Fruit fly (Drosophila melanogaster) whole organism, embryonic: Measurements from ENCODE around the gene CG14659.

ENCODE experiments used
- Atf6 ChIP-seq: fragments of 200-800 bp; sonication (Bioruptor generic); IDR thresholded peaks from 2 replicates; pipeline ENCODE4 v1.3.6; 2022; ENCODE audit warnings: missing biosample characterization, missing genetic modification characterization
- B-H2 ChIP-seq: fragments of 200-800 bp; sonication (Bioruptor generic); optimal IDR thresholded peaks from 2 replicates; lab custom pipeline; 2018; ENCODE audit warnings: missing biosample characterization, mild to moderate bottlenecking, missing genetic modification characterization
- BEAF-32 ChIP-seq: fragments of 200-800 bp; sonication (Bioruptor generic); optimal IDR thresholded peaks from 3 replicates; lab custom pipeline; 2017; ENCODE audit warnings: missing biosample characterization, missing genetic modification characterization, mild to moderate bottlenecking, moderate library complexity, missing genetic modification reagents
- CG10543 ChIP-seq: fragments of 200-800 bp; sonication (Bioruptor generic); optimal IDR thresholded peaks from 3 replicates; lab custom pipeline; 2017; ENCODE audit warnings: missing biosample characterization, mild to moderate bottlenecking, missing genetic modification characterization, moderate library complexity
- CG11695 ChIP-seq: fragments of 200-800 bp; sonication (Bioruptor generic); IDR thresholded peaks from 3 replicates; pipeline ENCODE4 v1.3.6; 2022; ENCODE audit warnings: missing biosample characterization, missing genetic modification characterization
- CG14441 ChIP-seq: fragments of 200-800 bp; sonication (Bioruptor generic); IDR thresholded peaks from 2 replicates; pipeline ENCODE4 v1.3.6; 2022; ENCODE audit warnings: missing biosample characterization, missing genetic modification characterization
- CG14965 ChIP-seq: fragments of 200-800 bp; sonication (Bioruptor generic); optimal IDR thresholded peaks from 2 replicates; lab custom pipeline; 2016; ENCODE audit warnings: missing biosample characterization, missing genetic modification characterization, borderline replicate concordance
- CG1647 ChIP-seq: fragments of 200-800 bp; sonication (Bioruptor generic); optimal IDR thresholded peaks from 3 replicates; lab custom pipeline; 2016; ENCODE audit warnings: missing biosample characterization, missing genetic modification characterization
- CG2120 ChIP-seq: fragments of 200-800 bp; sonication (Bioruptor generic); optimal IDR thresholded peaks from 3 replicates; lab custom pipeline; 2016; ENCODE audit warnings: missing biosample characterization, missing genetic modification characterization
- CG4707 ChIP-seq: fragments of 200-800 bp; sonication (Bioruptor generic); optimal IDR thresholded peaks from 2 replicates; lab custom pipeline; 2018; ENCODE audit warnings: missing biosample characterization, mild to moderate bottlenecking, missing genetic modification characterization, moderate library complexity
- CG4730 ChIP-seq: fragments of 200-800 bp; sonication (Bioruptor generic); IDR thresholded peaks from 2 replicates; pipeline ENCODE4 v1.3.6; 2022; ENCODE audit warnings: missing biosample characterization, missing genetic modification characterization
- CG5180 ChIP-seq: fragments of 200-800 bp; sonication (Bioruptor generic); optimal IDR thresholded peaks from 3 replicates; lab custom pipeline; 2017; ENCODE audit warnings: missing biosample characterization, missing genetic modification characterization, mild to moderate bottlenecking, moderate library complexity, missing genetic modification reagents
- CG7839 ChIP-seq: fragments of 200-800 bp; sonication (Bioruptor generic); optimal IDR thresholded peaks from 3 replicates; lab custom pipeline; 2018; ENCODE audit warnings: missing biosample characterization, mild to moderate bottlenecking, missing genetic modification characterization, moderate library complexity
- CG8281 ChIP-seq: fragments of 200-800 bp; sonication (Bioruptor generic); optimal IDR thresholded peaks from 2 replicates; lab custom pipeline; 2018; ENCODE audit warnings: missing biosample characterization, mild to moderate bottlenecking, missing genetic modification characterization, moderate library complexity
- CG9437 ChIP-seq: fragments of 200-800 bp; sonication (Bioruptor generic); optimal IDR thresholded peaks from 2 replicates; lab custom pipeline; 2018; ENCODE audit warnings: missing biosample characterization, mild to moderate bottlenecking, missing genetic modification characterization
- CG9817 ChIP-seq: fragments of 200-800 bp; sonication (Bioruptor generic); optimal IDR thresholded peaks from 2 replicates; lab custom pipeline; 2018; ENCODE audit warnings: missing biosample characterization, mild to moderate bottlenecking, missing genetic modification characterization, moderate library complexity
- Dp ChIP-seq: fragments of 200-800 bp; sonication (Bioruptor generic); optimal IDR thresholded peaks from 2 replicates; lab custom pipeline; 2018; ENCODE audit warnings: missing biosample characterization, mild to moderate bottlenecking, missing genetic modification characterization, moderate library complexity
- Fer2 ChIP-seq: fragments of 200-800 bp; sonication (Bioruptor generic); optimal IDR thresholded peaks from 2 replicates; lab custom pipeline; 2018; ENCODE audit warnings: missing biosample characterization, mild to moderate bottlenecking, missing genetic modification characterization, moderate library complexity
- GATAe ChIP-seq: fragments of 200-800 bp; sonication (Bioruptor generic); conservative IDR thresholded peaks from 2 replicates; pipeline ENCODE4 v1.3.6; 2022; ENCODE audit warnings: missing biosample characterization, missing genetic modification characterization
- HHEX ChIP-seq: fragments of 200-800 bp; sonication (Bioruptor generic); optimal IDR thresholded peaks from 3 replicates; lab custom pipeline; 2017; ENCODE audit warnings: missing biosample characterization, mild to moderate bottlenecking, missing genetic modification characterization, missing genetic modification reagents
- Hand ChIP-seq: fragments of 200-800 bp; sonication (Bioruptor generic); optimal IDR thresholded peaks from 2 replicates; lab custom pipeline; 2017; ENCODE audit warnings: mild to moderate bottlenecking, missing biosample characterization, missing genetic modification reagents, missing genetic modification characterization
- Hmr ChIP-seq: fragments of 200-800 bp; sonication (Bioruptor generic); optimal IDR thresholded peaks from 3 replicates; lab custom pipeline; 2017; ENCODE audit warnings: mild to moderate bottlenecking, missing biosample characterization, missing genetic modification reagents, missing genetic modification characterization
- Myb ChIP-seq: fragments of 200-800 bp; sonication (Bioruptor generic); optimal IDR thresholded peaks from 2 replicates; lab custom pipeline; 2016; ENCODE audit warnings: missing biosample characterization, missing genetic modification characterization
- Ssrp ChIP-seq: fragments of 200-800 bp; sonication (Bioruptor generic); optimal IDR thresholded peaks from 2 replicates; lab custom pipeline; 2018; ENCODE audit warnings: missing biosample characterization, mild to moderate bottlenecking, missing genetic modification characterization, moderate library complexity
- Xbp1 ChIP-seq: fragments of 200-800 bp; sonication (Bioruptor generic); optimal IDR thresholded peaks from 3 replicates; lab custom pipeline; 2016; ENCODE audit warnings: missing biosample characterization, mild to moderate bottlenecking, missing genetic modification characterization
- YL-1 ChIP-seq: fragments of 200-800 bp; sonication (Bioruptor generic); optimal IDR thresholded peaks from 3 replicates; lab custom pipeline; 2017; ENCODE audit warnings: missing biosample characterization, mild to moderate bottlenecking, missing genetic modification characterization
- abd-A ChIP-seq: fragments of 200-800 bp; sonication (Bioruptor generic); optimal IDR thresholded peaks from 3 replicates; lab custom pipeline; 2019; ENCODE audit warnings: missing biosample characterization, mild to moderate bottlenecking, missing genetic modification characterization, moderate library complexity
- az2 ChIP-seq: fragments of 200-800 bp; sonication (Bioruptor generic); optimal IDR thresholded peaks from 3 replicates; lab custom pipeline; 2016; ENCODE audit warnings: missing biosample characterization, missing genetic modification characterization
- bbx ChIP-seq: fragments of 200-800 bp; sonication (Bioruptor generic); IDR thresholded peaks from 2 replicates; pipeline ENCODE4 v1.3.6; 2022; ENCODE audit warnings: missing biosample characterization, missing genetic modification characterization; ENCODE audit not compliant: partially characterized antibody
- chinmo ChIP-seq: fragments of 200-800 bp; sonication (Bioruptor generic); IDR thresholded peaks from 4 replicates; pipeline ENCODE4 v1.3.6; 2022; ENCODE audit warnings: missing biosample characterization, missing genetic modification characterization; ENCODE audit not compliant: partially characterized antibody
- chm ChIP-seq: fragments of 200-800 bp; sonication (Bioruptor generic); IDR thresholded peaks from 2 replicates; pipeline ENCODE4 v1.3.6; 2022; ENCODE audit warnings: missing biosample characterization, missing genetic modification characterization
- dan ChIP-seq: fragments of 200-800 bp; sonication (Bioruptor generic); IDR thresholded peaks from 2 replicates; pipeline ENCODE4 v1.3.6; 2022; ENCODE audit warnings: missing biosample characterization, missing genetic modification characterization
- esg ChIP-seq: fragments of 200-800 bp; sonication (Bioruptor generic); conservative IDR thresholded peaks from 2 replicates; pipeline ENCODE4 v1.3.6; 2022; ENCODE audit warnings: missing biosample characterization, missing genetic modification characterization
- ewg ChIP-seq: fragments of 200-800 bp; sonication (Bioruptor generic); optimal IDR thresholded peaks from 3 replicates; lab custom pipeline; 2017; ENCODE audit warnings: mild to moderate bottlenecking, missing biosample characterization, missing genetic modification reagents, missing genetic modification characterization
- fu2 ChIP-seq: fragments of 200-800 bp; sonication (Bioruptor generic); optimal IDR thresholded peaks from 2 replicates; lab custom pipeline; 2016; ENCODE audit warnings: missing biosample characterization, missing genetic modification characterization
- gfzf ChIP-seq: fragments of 200-800 bp; sonication (Bioruptor generic); optimal IDR thresholded peaks from 2 replicates; lab custom pipeline; 2016; ENCODE audit warnings: missing biosample characterization, mild to moderate bottlenecking, missing genetic modification characterization, moderate library complexity
- grau ChIP-seq: fragments of 200-800 bp; optimal IDR thresholded peaks from 3 replicates; lab custom pipeline; 2019; ENCODE audit warnings: missing biosample characterization, mild to moderate bottlenecking, missing genetic modification characterization, moderate library complexity
- kay ChIP-seq: fragments of 200-800 bp; sonication (Bioruptor generic); optimal IDR thresholded peaks from 2 replicates; lab custom pipeline; 2016; ENCODE audit warnings: missing biosample characterization, missing genetic modification characterization
- luna ChIP-seq: fragments of 200-800 bp; sonication (Bioruptor generic); optimal IDR thresholded peaks from 2 replicates; lab custom pipeline; 2016; ENCODE audit warnings: missing biosample characterization, missing genetic modification characterization
- maf-S ChIP-seq: fragments of 200-800 bp; sonication (Bioruptor generic); optimal IDR thresholded peaks from 2 replicates; lab custom pipeline; 2016; ENCODE audit warnings: missing biosample characterization, missing genetic modification characterization
- nau ChIP-seq: fragments of 200-800 bp; sonication (Bioruptor generic); optimal IDR thresholded peaks from 3 replicates; lab custom pipeline; 2017; ENCODE audit warnings: missing biosample characterization, mild to moderate bottlenecking, missing genetic modification characterization, missing genetic modification reagents
- onecut ChIP-seq: fragments of 200-800 bp; sonication (Bioruptor generic); IDR thresholded peaks from 2 replicates; pipeline ENCODE4 v1.3.6; 2022; ENCODE audit warnings: missing biosample characterization, missing genetic modification characterization
- pho ChIP-seq: fragments of 200-800 bp; sonication (Bioruptor generic); optimal IDR thresholded peaks from 2 replicates; lab custom pipeline; 2016; ENCODE audit warnings: missing biosample characterization, missing genetic modification characterization
- rib ChIP-seq: fragments of 200-800 bp; sonication (Bioruptor generic); IDR thresholded peaks from 2 replicates; pipeline ENCODE4 v1.3.6; 2022; ENCODE audit warnings: missing biosample characterization, missing genetic modification characterization
- row ChIP-seq: fragments of 200-800 bp; sonication (Bioruptor generic); IDR thresholded peaks from 3 replicates; pipeline ENCODE4 v1.3.6; 2022; ENCODE audit warnings: missing biosample characterization, missing genetic modification characterization
- stc ChIP-seq: fragments of 200-800 bp; sonication (Bioruptor generic); IDR thresholded peaks from 2 replicates; pipeline ENCODE4 v1.3.6; 2022; ENCODE audit warnings: missing biosample characterization, missing genetic modification characterization
- usp ChIP-seq: fragments of >200 bp; optimal IDR thresholded peaks from 2 replicates; lab custom pipeline; 2017; ENCODE audit warnings: missing biosample characterization, missing genetic modification characterization
- z ChIP-seq: fragments of 200-800 bp; sonication (Bioruptor generic); IDR thresholded peaks from 3 replicates; pipeline ENCODE4 v1.3.6; 2022; ENCODE audit warnings: missing biosample characterization, missing genetic modification characterization
- zf30C ChIP-seq: fragments of 200-800 bp; sonication (Bioruptor generic); optimal IDR thresholded peaks from 3 replicates; lab custom pipeline; 2018; ENCODE audit warnings: missing biosample characterization, mild to moderate bottlenecking, missing genetic modification characterization
- zfh2 ChIP-seq: fragments of 200-800 bp; sonication (Bioruptor generic); optimal IDR thresholded peaks from 2 replicates; lab custom pipeline; 2016; ENCODE audit warnings: missing biosample characterization, missing genetic modification characterization

CG14659 gene

DNA sequence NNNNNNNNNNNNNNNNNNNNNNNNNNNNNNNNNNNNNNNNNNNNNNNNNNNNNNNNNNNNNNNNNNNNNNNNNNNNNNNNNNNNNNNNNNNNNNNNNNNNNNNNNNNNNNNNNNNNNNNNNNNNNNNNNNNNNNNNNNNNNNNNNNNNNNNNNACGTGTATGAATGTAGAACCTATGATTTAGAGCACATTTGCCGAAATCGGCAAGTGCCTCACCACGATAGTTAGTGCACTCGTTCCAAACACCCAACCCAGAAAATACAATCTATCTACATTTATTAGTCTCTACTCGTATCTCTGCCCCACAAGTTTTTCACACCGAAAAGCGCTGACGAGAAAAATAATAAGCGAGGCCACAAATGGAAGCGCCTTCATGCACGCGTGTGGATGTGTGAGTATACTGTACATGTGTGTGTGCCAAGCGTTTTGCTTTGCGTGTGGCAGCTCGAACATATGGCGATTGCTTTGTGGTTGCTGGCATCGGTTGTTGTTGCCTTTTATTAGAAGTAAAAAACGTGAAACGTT lies 26.9 kb downstream of the CG14659 start (continued):
- no peak for TF ChIP-seq CG14965
- TF ChIP-seq Dp (GFP tag; lab: Kevin White, UChicago), result no peak
- peak; percentile 9 for TF ChIP-seq Ssrp (tag; lab: Kevin White, UChicago)
- no peak for TF ChIP-seq zfh2 (GFP tag; lab: Kevin White, UChicago)
- TF ChIP-seq CG2120 (GFP tag; lab: Kevin White, UChicago), result peak; percentile 34
- TF ChIP-seq abd-A (tag; lab: Kevin White, UChicago), result peak; percentile 8
- TF ChIP-seq gfzf (GFP tag; lab: Kevin White, UChicago), result no peak
- TF ChIP-seq bbx (GFP tag; lab: Robert Waterston, UW), result no peak
- TF ChIP-seq onecut (GFP tag; lab: Robert Waterston, UW), result no peak
- no peak for TF ChIP-seq CG9437 (GFP tag; lab: Kevin White, UChicago)
- TF ChIP-seq CG4707 (GFP tag; lab: Kevin White, UChicago), result no peak
- TF ChIP-seq CG9817 (tag; lab: Kevin White, UChicago), result peak; percentile 39
- peak; percentile 45 for TF ChIP-seq Hmr
- TF ChIP-seq row (GFP tag; lab: Robert Waterston, UW), result peak; percentile 65
- TF ChIP-seq CG14441 (GFP tag; lab: Robert Waterston, UW), result peak; percentile 53
- no peak for TF ChIP-seq fu2 (GFP tag; lab: Kevin White, UChicago)
- TF ChIP-seq CG11695, result no peak
- no peak for TF ChIP-seq ewg (GFP tag; lab: Kevin White, UChicago)
- TF ChIP-seq Myb (GFP tag; lab: Kevin White, UChicago), result no peak
- peak; percentile 1 for TF ChIP-seq CG8281 (tag; lab: Kevin White, UChicago)
- no peak for TF ChIP-seq Hand (GFP tag; lab: Kevin White, UChicago)
- TF ChIP-seq CG5180 (GFP tag; lab: Kevin White, UChicago), result no peak
- no peak for TF ChIP-seq zf30C
- peak; percentile 18 for TF ChIP-seq CG7839 (tag; lab: Kevin White, UChicago)
- no peak for TF ChIP-seq Atf6
- TF ChIP-seq luna (GFP tag; lab: Kevin White, UChicago), result no peak
- TF ChIP-seq B-H2 (GFP tag; lab: Kevin White, UChicago), result peak; percentile 25
- TF ChIP-seq esg (GFP tag; lab: Robert Waterston, UW), result no peak; the same call in 1 of the 2 replicates
- TF ChIP-seq GATAe, result peak; percentile 47
- no peak for TF ChIP-seq Fer2 (tag; lab: Kevin White, UChicago)
- TF ChIP-seq BEAF-32 (GFP tag; lab: Kevin White, UChicago), result peak; percentile 66
- peak; percentile 42 for TF ChIP-seq grau
- TF ChIP-seq usp (GFP tag; lab: Kevin White, UChicago), result no peak
- TF ChIP-seq YL-1 (GFP tag; lab: Kevin White, UChicago), result no peak
- peak; percentile 3 for TF ChIP-seq CG10543 (GFP tag; lab: Kevin White, UChicago)
- peak; percentile 5; the same call in 1 of the 2 replicates for TF ChIP-seq stc
- 0 out of 2 replicates have a peak, but pooled peaks have one; percentile 33 for TF ChIP-seq rib (GFP tag; lab: Robert Waterston, UW)
- peak; percentile 77; the same call in 2 of the 3 replicates for TF ChIP-seq z
- 0 out of 2 replicates have a peak, but pooled peaks have one; percentile 28 for TF ChIP-seq chm
- TF ChIP-seq az2 (GFP tag; lab: Kevin White, UChicago), result no peak
- no peak for TF ChIP-seq kay (GFP tag; lab: Kevin White, UChicago)
- peak; percentile 92; the same call in 3 of the 4 replicates for TF ChIP-seq chinmo
- no peak for TF ChIP-seq dan (GFP tag; lab: Robert Waterston, UW)
- no peak for TF ChIP-seq pho (GFP tag; lab: Kevin White, UChicago)
- TF ChIP-seq maf-S (GFP tag; lab: Kevin White, UChicago), result peak; percentile 17
- TF ChIP-seq nau, result no peak
- TF ChIP-seq Xbp1 (GFP tag; lab: Kevin White, UChicago), result peak; percentile 10
- TF ChIP-seq CG1647 (GFP tag; lab: Kevin White, UChicago), result no peak
- TF ChIP-seq HHEX (GFP tag; lab: Kevin White, UChicago), result no peak
- TF ChIP-seq CG4730 (GFP tag; lab: Robert Waterston, UW), result no peak
